Worm (Caenorhabditis elegans) whole organism, L4 larva: ENCODE results near the gene zip-9.

ENCODE experiments used
- R02D3.7 ChIP-seq: fragments of 150-350 bp; sonication (generic microtip); optimal IDR thresholded peaks from 3 replicates; lab custom pipeline; 2014; ENCODE audit warnings: missing biosample characterization, missing genetic modification characterization
- lin-38 ChIP-seq: fragments of 200-800 bp; sonication (Bioruptor generic); IDR thresholded peaks from 2 replicates; pipeline ENCODE4 v1.3.6; 2022; ENCODE audit warnings: missing genetic modification reagents, missing genetic modification characterization, missing compliant biosample characterization
- lsy-2 ChIP-seq, 2 experiments: fragments of 150-350 bp in 1 of 2; sonication (generic microtip) in 1 of 2; optimal IDR thresholded peaks; 2 replicates each; lab custom pipeline; 2014 to 2017; ENCODE audit warnings: missing biosample characterization in 2 of 2, missing genetic modification characterization in 2 of 2
- snpc-4 ChIP-seq: fragments of 150-350 bp; optimal IDR thresholded peaks from 2 replicates; lab custom pipeline; 2014; ENCODE audit warnings: missing biosample characterization, missing genetic modification characterization
- tag-97 ChIP-seq: fragments of 200-800 bp; sonication (Bioruptor generic); IDR thresholded peaks from 2 replicates; pipeline ENCODE4 v1.3.6; 2022; ENCODE audit warnings: missing genetic modification characterization, missing compliant biosample characterization
- tra-1 ChIP-seq: fragments of 200-800 bp; sonication (Bioruptor generic); IDR thresholded peaks from 2 replicates; pipeline ENCODE4 v1.3.6; 2022; ENCODE audit warnings: missing genetic modification reagents, missing genetic modification characterization, missing compliant biosample characterization
- unc-39 ChIP-seq: sonication (generic microtip); optimal IDR thresholded peaks from 2 replicates; lab custom pipeline; 2017; ENCODE audit warnings: missing biosample characterization, missing genetic modification characterization

ce11 chrV:10938739-10939138 is 3.5 kb upstream of the zip-9 start, which contains the start of gene F17C11.11:
- TF ChIP-seq lsy-2 (tag; optimal IDR thresholded peaks at IDR 0.05; lab: Kevin White, UChicago) = no peak
- 0 out of 2 replicates have a peak, but pooled peaks have one; percentile 9 for TF ChIP-seq tra-1 (GFP tag; lab: Robert Waterston, UW)
- no peak for TF ChIP-seq unc-39
- TF ChIP-seq snpc-4 (tag; lab: Kevin White, UChicago) = no peak
- TF ChIP-seq lin-38 (GFP tag; lab: Robert Waterston, UW) = no peak; the same call in 1 of the 2 replicates
- no peak for TF ChIP-seq R02D3.7
- no peak for TF ChIP-seq tag-97 (GFP tag; lab: Robert Waterston, UW)
